Worm (Caenorhabditis elegans) whole organism, L2 larva: ENCODE measurements around the gene K08D9.6.

Source experiments
- C34F6.9 ChIP-seq: fragments of 150-350 bp; optimal IDR thresholded peaks from 2 replicates; lab custom pipeline; 2014; ENCODE audit warnings: missing biosample characterization, missing genetic modification characterization
- R02D3.7 ChIP-seq: fragments of 150-350 bp; optimal IDR thresholded peaks from 2 replicates; lab custom pipeline; 2014; ENCODE audit warnings: missing biosample characterization, missing genetic modification characterization
- blmp-1 ChIP-seq: sonication (generic microtip); optimal IDR thresholded peaks from 2 replicates; lab custom pipeline; 2017; ENCODE audit warnings: missing genetic modification characterization, mild to moderate bottlenecking, missing compliant biosample characterization, antibody characterized with exemption, moderate library complexity; ENCODE audit not compliant: insufficient read depth
- ceh-16 ChIP-seq: fragments of 150-350 bp; optimal IDR thresholded peaks from 2 replicates; lab custom pipeline; 2014; ENCODE audit warnings: missing biosample characterization, missing genetic modification characterization
- ceh-82 ChIP-seq: fragments of 150-350 bp; optimal IDR thresholded peaks from 2 replicates; lab custom pipeline; 2014; ENCODE audit warnings: missing biosample characterization, missing genetic modification characterization
- dmd-4 ChIP-seq: sonication (generic microtip); optimal IDR thresholded peaks from 2 replicates; lab custom pipeline; 2017; ENCODE audit warnings: missing biosample characterization, missing genetic modification characterization
- lin-11 ChIP-seq: fragments of 150-350 bp; sonication (generic microtip); optimal IDR thresholded peaks from 2 replicates; lab custom pipeline; 2014; ENCODE audit warnings: missing biosample characterization, missing genetic modification characterization, inconsistent platforms, mixed read lengths
- lin-39 ChIP-seq: fragments of 150-350 bp; optimal IDR thresholded peaks from 2 replicates; lab custom pipeline; 2014; ENCODE audit warnings: missing biosample characterization, missing genetic modification reagents, missing genetic modification characterization
- lsy-2 ChIP-seq, 2 experiments: fragments of 150-350 bp in 1 of 2; sonication (generic microtip) in 1 of 2; optimal IDR thresholded peaks; 2 replicates each; lab custom pipeline; 2014 to 2017; ENCODE audit warnings: missing biosample characterization in 2 of 2, missing genetic modification characterization in 2 of 2
- nhr-11 ChIP-seq: fragments of 150-350 bp; optimal IDR thresholded peaks from 2 replicates; lab custom pipeline; 2014; ENCODE audit warnings: missing biosample characterization, missing genetic modification characterization
- nhr-21 ChIP-seq: fragments of 150-350 bp; optimal IDR thresholded peaks from 2 replicates; lab custom pipeline; 2014; ENCODE audit warnings: missing biosample characterization, missing genetic modification characterization
- nhr-25 ChIP-seq: fragments of 150-350 bp; sonication (generic microtip); optimal IDR thresholded peaks from 3 replicates; lab custom pipeline; 2014; ENCODE audit warnings: missing biosample characterization, missing genetic modification characterization
- ztf-11 ChIP-seq: sonication (generic microtip); optimal IDR thresholded peaks from 2 replicates; lab custom pipeline; 2017; ENCODE audit warnings: missing biosample characterization, missing genetic modification characterization

DNA sequence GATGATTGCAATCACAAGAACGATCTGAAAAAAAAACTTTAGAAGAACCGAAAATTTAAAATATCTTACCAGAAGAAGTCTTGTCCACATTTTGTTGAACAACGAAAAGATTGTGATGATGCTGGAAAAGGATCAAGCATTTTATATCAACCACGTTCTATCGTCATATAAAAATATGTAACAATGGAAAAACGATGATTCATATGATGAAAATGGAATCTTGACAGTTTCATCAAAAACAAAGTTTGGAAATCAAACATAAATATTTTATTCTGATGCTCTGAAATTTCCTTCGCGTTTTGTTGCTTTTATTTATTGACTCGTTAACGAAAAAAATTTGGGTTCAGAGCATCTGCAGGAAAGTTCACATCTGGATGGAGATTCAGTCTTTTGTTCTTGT lies 1.8 kb upstream of the K08D9.6 start, which contains the start of the genes K08D9.9 and str-16:
- no peak for TF ChIP-seq lsy-2 (tag; optimal IDR thresholded peaks at IDR 0.05; lab: Kevin White, UChicago)
- TF ChIP-seq ceh-16 (tag; lab: Kevin White, UChicago) = no peak
- no peak for TF ChIP-seq lin-11 (tag; lab: Kevin White, UChicago)
- TF ChIP-seq R02D3.7 = no peak
- TF ChIP-seq blmp-1 (tag; lab: Kevin White, UChicago) = no peak
- TF ChIP-seq nhr-11 (tag; lab: Kevin White, UChicago) = no peak
- TF ChIP-seq dmd-4 (tag; lab: Kevin White, UChicago) = no peak
- no peak for TF ChIP-seq ztf-11 (tag; lab: Kevin White, UChicago)
- no peak for TF ChIP-seq nhr-21 (tag; lab: Kevin White, UChicago)
- no peak for TF ChIP-seq C34F6.9
- no peak for TF ChIP-seq lin-39 (tag; lab: Kevin White, UChicago)
- no peak for TF ChIP-seq ceh-82 (tag; lab: Kevin White, UChicago)
- TF ChIP-seq nhr-25 = no peak
